Worm (Caenorhabditis elegans): ENCODE results near the gene unc-16.

ce11 chrIII:9595563-9595962 lies 49.5 kb downstream of the unc-16 start, which contains the start of gene rom-2:
- TF ChIP-seq ztf-11 (tag; optimal IDR thresholded peaks at IDR 0.05) (no peak), blmp-1 (tag; optimal IDR thresholded peaks at IDR 0.05) (no peak), nhr-12 (tag; optimal IDR thresholded peaks at IDR 0.05) (no peak), ces-1 (GFP tag; optimal IDR thresholded peaks at IDR 0.05) (no peak), nhr-237 (tag; optimal IDR thresholded peaks at IDR 0.05) (no peak)

All from whole organism, mixed stage, embryonic.